Fruit fly (Drosophila melanogaster) whole organism, embryonic: ENCODE data around the gene CG13031.

Experiments
- Ada2b ChIP-seq: fragments of 200-800 bp; sonication (Bioruptor generic); IDR thresholded peaks from 2 replicates; pipeline ENCODE4 v1.3.6; 2022; ENCODE audit warnings: missing biosample characterization, missing genetic modification characterization
- Awh ChIP-seq: fragments of 200-800 bp; sonication (Bioruptor generic); IDR thresholded peaks from 2 replicates; pipeline ENCODE4, ENCODE4 v1.3.6; 2022; ENCODE audit warnings: missing biosample characterization, missing genetic modification characterization
- BtbVII ChIP-seq: fragments of 200-800 bp; sonication (Bioruptor generic); optimal IDR thresholded peaks from 3 replicates; lab custom pipeline; 2017; ENCODE audit warnings: missing biosample characterization, mild to moderate bottlenecking, missing genetic modification characterization
- CG10959 ChIP-seq: fragments of 200-800 bp; sonication (Bioruptor generic); IDR thresholded peaks from 2 replicates; pipeline ENCODE4 v1.3.6; 2022; ENCODE audit warnings: missing biosample characterization, missing genetic modification characterization
- CG11696 ChIP-seq: fragments of 200-800 bp; sonication (Bioruptor generic); IDR thresholded peaks from 2 replicates; pipeline ENCODE4 v1.3.6; 2022; ENCODE audit warnings: missing biosample characterization, missing genetic modification characterization
- CG12769 ChIP-seq: fragments of 200-800 bp; sonication (Bioruptor generic); optimal IDR thresholded peaks from 2 replicates; lab custom pipeline; 2019; ENCODE audit warnings: missing biosample characterization, mild to moderate bottlenecking, missing genetic modification characterization, moderate library complexity
- CG14050 ChIP-seq: fragments of 200-800 bp; sonication (Bioruptor generic); IDR thresholded peaks from 3 replicates; pipeline ENCODE4 v1.3.6; 2022; ENCODE audit warnings: missing biosample characterization, missing genetic modification characterization
- CG1832 ChIP-seq: fragments of 200-800 bp; sonication (Bioruptor generic); optimal IDR thresholded peaks from 2 replicates; lab custom pipeline; 2017; ENCODE audit warnings: missing biosample characterization, mild to moderate bottlenecking, missing genetic modification characterization, inconsistent platforms
- CG32532 ChIP-seq: fragments of 200-800 bp; sonication (Bioruptor generic); IDR thresholded peaks from 2 replicates; pipeline ENCODE4 v1.3.6; 2022; ENCODE audit warnings: missing biosample characterization, missing genetic modification characterization
- CG4360 ChIP-seq: fragments of 200-800 bp; sonication (Bioruptor generic); IDR thresholded peaks from 2 replicates; pipeline ENCODE4 v1.3.6; 2022; ENCODE audit warnings: missing biosample characterization, missing genetic modification characterization
- CG4424 ChIP-seq: fragments of 200-800 bp; sonication (Bioruptor generic); optimal IDR thresholded peaks from 3 replicates; lab custom pipeline; 2016; ENCODE audit warnings: missing biosample characterization, missing genetic modification characterization
- CG6254 ChIP-seq: fragments of 200-800 bp; sonication (Bioruptor generic); optimal IDR thresholded peaks from 3 replicates; lab custom pipeline; 2017; ENCODE audit warnings: mild to moderate bottlenecking, missing biosample characterization, missing genetic modification reagents, missing genetic modification characterization
- CG8281 ChIP-seq: fragments of 200-800 bp; sonication (Bioruptor generic); optimal IDR thresholded peaks from 2 replicates; lab custom pipeline; 2018; ENCODE audit warnings: missing biosample characterization, mild to moderate bottlenecking, missing genetic modification characterization, moderate library complexity
- CG8388 ChIP-seq: fragments of 200-800 bp; sonication (Bioruptor generic); optimal IDR thresholded peaks from 2 replicates; lab custom pipeline; 2019; ENCODE audit warnings: missing biosample characterization, mild to moderate bottlenecking, missing genetic modification characterization, moderate library complexity
- CG8478 ChIP-seq: fragments of >200 bp; optimal IDR thresholded peaks from 2 replicates; lab custom pipeline; 2018
- CG9437 ChIP-seq: fragments of 200-800 bp; sonication (Bioruptor generic); optimal IDR thresholded peaks from 2 replicates; lab custom pipeline; 2018; ENCODE audit warnings: missing biosample characterization, mild to moderate bottlenecking, missing genetic modification characterization
- CG9932 ChIP-seq: fragments of 200-800 bp; sonication (Bioruptor generic); IDR thresholded peaks from 2 replicates; pipeline ENCODE4 v1.3.6; 2022; ENCODE audit warnings: missing biosample characterization, missing genetic modification characterization
- Chrac-16 ChIP-seq: fragments of 200-800 bp; sonication (Bioruptor generic); optimal IDR thresholded peaks from 3 replicates; lab custom pipeline; 2016; ENCODE audit warnings: missing biosample characterization, missing genetic modification characterization
- Dad ChIP-seq: fragments of 200-800 bp; sonication (Bioruptor generic); optimal IDR thresholded peaks from 3 replicates; lab custom pipeline; 2016; ENCODE audit warnings: missing biosample characterization, missing genetic modification characterization
- Dip2 ChIP-seq: fragments of 200-800 bp; sonication (Bioruptor generic); IDR thresholded peaks from 2 replicates; pipeline ENCODE4 v1.3.6; 2022; ENCODE audit warnings: missing biosample characterization, missing genetic modification characterization
- Doc3 ChIP-seq: fragments of 200-800 bp; sonication (Bioruptor generic); IDR thresholded peaks from 3 replicates; pipeline ENCODE4 v1.3.6; 2022; ENCODE audit warnings: missing biosample characterization, missing genetic modification characterization; ENCODE audit not compliant: partially characterized antibody
- Gsc ChIP-seq: fragments of 200-800 bp; sonication (Bioruptor generic); IDR thresholded peaks from 2 replicates; pipeline ENCODE4 v1.3.6; 2022; ENCODE audit warnings: missing biosample characterization, missing genetic modification characterization
- Gug ChIP-seq: fragments of 200-800 bp; sonication (Bioruptor generic); IDR thresholded peaks from 4 replicates; pipeline ENCODE4 v1.3.6; 2022; ENCODE audit warnings: missing biosample characterization, missing genetic modification characterization
- HLHmδ ChIP-seq: fragments of 200-800 bp; sonication (Bioruptor generic); optimal IDR thresholded peaks from 2 replicates; lab custom pipeline; 2018; ENCODE audit warnings: missing biosample characterization, mild to moderate bottlenecking, missing genetic modification characterization, moderate library complexity
- Lim3 ChIP-seq: fragments of 200-800 bp; sonication (Bioruptor generic); IDR thresholded peaks from 2 replicates; pipeline ENCODE4 v1.3.6; 2022; ENCODE audit warnings: missing biosample characterization, missing genetic modification characterization
- Myb ChIP-seq: fragments of 200-800 bp; sonication (Bioruptor generic); optimal IDR thresholded peaks from 2 replicates; lab custom pipeline; 2016; ENCODE audit warnings: missing biosample characterization, missing genetic modification characterization
- Rfx ChIP-seq: fragments of 200-800 bp; sonication (Bioruptor generic); IDR thresholded peaks from 2 replicates; pipeline ENCODE4 v1.3.6; 2022; ENCODE audit warnings: missing biosample characterization, missing genetic modification characterization
- Side ChIP-seq: fragments of 200-800 bp; sonication (Bioruptor generic); optimal IDR thresholded peaks from 2 replicates; lab custom pipeline; 2016; ENCODE audit warnings: missing biosample characterization, missing genetic modification characterization
- Xrp1 ChIP-seq: fragments of 200-800 bp; sonication (Bioruptor generic); IDR thresholded peaks from 2 replicates; pipeline ENCODE4 v1.3.6; 2022; ENCODE audit warnings: missing biosample characterization, missing genetic modification characterization
- ara ChIP-seq: fragments of 200-800 bp; sonication (Bioruptor generic); IDR thresholded peaks from 2 replicates; pipeline ENCODE4 v1.3.6; 2022; ENCODE audit warnings: missing biosample characterization, missing genetic modification characterization
- az2 ChIP-seq: fragments of 200-800 bp; sonication (Bioruptor generic); optimal IDR thresholded peaks from 3 replicates; lab custom pipeline; 2016; ENCODE audit warnings: missing biosample characterization, missing genetic modification characterization
- chinmo ChIP-seq: fragments of 200-800 bp; sonication (Bioruptor generic); IDR thresholded peaks from 4 replicates; pipeline ENCODE4 v1.3.6; 2022; ENCODE audit warnings: missing biosample characterization, missing genetic modification characterization; ENCODE audit not compliant: partially characterized antibody
- cwo ChIP-seq: fragments of 200-800 bp; sonication (Bioruptor generic); optimal IDR thresholded peaks from 3 replicates; lab custom pipeline; 2017; ENCODE audit warnings: missing biosample characterization, missing genetic modification characterization, mild to moderate bottlenecking, moderate library complexity, missing genetic modification reagents
- dati ChIP-seq: fragments of 200-800 bp; sonication (Bioruptor generic); IDR thresholded peaks from 2 replicates; pipeline ENCODE4 v1.3.6; 2022; ENCODE audit warnings: missing biosample characterization, missing genetic modification characterization
- dysf ChIP-seq: fragments of 200-800 bp; sonication (Bioruptor generic); IDR thresholded peaks from 3 replicates; pipeline ENCODE4 v1.3.6; 2022; ENCODE audit warnings: missing biosample characterization, missing genetic modification characterization
- en ChIP-seq: fragments of 200-800 bp; sonication (Bioruptor generic); optimal IDR thresholded peaks from 2 replicates; lab custom pipeline; 2016; ENCODE audit warnings: missing biosample characterization, missing genetic modification characterization
- eve ChIP-seq, 2 experiments: fragments of >200 bp; optimal IDR thresholded peaks; 2 replicates each; lab custom pipeline; 2017; ENCODE audit warnings: missing biosample characterization in 2 of 2, missing genetic modification characterization in 2 of 2
- fru ChIP-seq: fragments of >200 bp; optimal IDR thresholded peaks from 2 replicates; lab custom pipeline; 2017
- fu2 ChIP-seq: fragments of 200-800 bp; sonication (Bioruptor generic); optimal IDR thresholded peaks from 2 replicates; lab custom pipeline; 2016; ENCODE audit warnings: missing biosample characterization, missing genetic modification characterization
- gem ChIP-seq: fragments of 200-800 bp; sonication (Bioruptor generic); optimal IDR thresholded peaks from 2 replicates; lab custom pipeline; 2019; ENCODE audit warnings: missing biosample characterization, mild to moderate bottlenecking, missing genetic modification characterization, moderate library complexity
- hkb ChIP-seq, 2 experiments: fragments of 200-800 bp in 1 of 2; fragments of >200 bp in 1 of 2; sonication (Bioruptor generic) in 1 of 2; IDR thresholded peaks in 1 of 2; optimal IDR thresholded peaks in 1 of 2; 2 replicates each; pipeline versions ENCODE4 v1.3.6 to Lab custom; 2017 to 2022; ENCODE audit warnings: missing biosample characterization in 1 of 2, missing genetic modification characterization in 1 of 2
- jing ChIP-seq: fragments of 200-800 bp; sonication (Bioruptor generic); optimal IDR thresholded peaks from 2 replicates; lab custom pipeline; 2018; ENCODE audit warnings: missing biosample characterization, mild to moderate bottlenecking, missing genetic modification characterization
- jumu ChIP-seq: fragments of 200-800 bp; sonication (Bioruptor generic); optimal IDR thresholded peaks from 3 replicates; lab custom pipeline; 2016; ENCODE audit warnings: missing biosample characterization, missing genetic modification characterization
- lilli ChIP-seq: fragments of 200-800 bp; sonication (Bioruptor generic); optimal IDR thresholded peaks from 3 replicates; lab custom pipeline; 2016; ENCODE audit warnings: missing biosample characterization, missing genetic modification characterization
- nerfin-1 ChIP-seq: fragments of 200-800 bp; sonication (Bioruptor generic); optimal IDR thresholded peaks from 3 replicates; lab custom pipeline; 2019; ENCODE audit warnings: missing biosample characterization, mild to moderate bottlenecking, missing genetic modification characterization, moderate library complexity
- salm ChIP-seq: fragments of 200-800 bp; sonication (Bioruptor generic); optimal IDR thresholded peaks from 2 replicates; lab custom pipeline; 2018; ENCODE audit warnings: missing biosample characterization, mild to moderate bottlenecking, missing genetic modification characterization
- scrt ChIP-seq: fragments of 200-800 bp; sonication (Bioruptor generic); optimal IDR thresholded peaks from 2 replicates; lab custom pipeline; 2018; ENCODE audit warnings: missing biosample characterization, mild to moderate bottlenecking, missing genetic modification characterization, moderate library complexity
- sd ChIP-seq: fragments of 200-800 bp; sonication (Bioruptor generic); optimal IDR thresholded peaks from 3 replicates; lab custom pipeline; 2018; ENCODE audit warnings: missing biosample characterization, mild to moderate bottlenecking, missing genetic modification characterization, moderate library complexity
- sens-2 ChIP-seq: fragments of 200-800 bp; sonication (Bioruptor generic); IDR thresholded peaks from 2 replicates; pipeline ENCODE4 v1.3.6; 2022; ENCODE audit warnings: missing biosample characterization, missing genetic modification characterization
- stwl ChIP-seq: fragments of 200-800 bp; sonication (Bioruptor generic); optimal IDR thresholded peaks from 3 replicates; lab custom pipeline; 2018; ENCODE audit warnings: missing biosample characterization, mild to moderate bottlenecking, missing genetic modification characterization, moderate library complexity
- sug ChIP-seq: fragments of 200-800 bp; optimal IDR thresholded peaks from 2 replicates; lab custom pipeline; 2019; ENCODE audit warnings: missing biosample characterization, mild to moderate bottlenecking, missing genetic modification characterization, moderate library complexity
- trh ChIP-seq: fragments of 200-800 bp; sonication (Bioruptor generic); optimal IDR thresholded peaks from 2 replicates; lab custom pipeline; 2016; ENCODE audit warnings: missing biosample characterization, missing genetic modification characterization

The CG13031 gene

DNA sequence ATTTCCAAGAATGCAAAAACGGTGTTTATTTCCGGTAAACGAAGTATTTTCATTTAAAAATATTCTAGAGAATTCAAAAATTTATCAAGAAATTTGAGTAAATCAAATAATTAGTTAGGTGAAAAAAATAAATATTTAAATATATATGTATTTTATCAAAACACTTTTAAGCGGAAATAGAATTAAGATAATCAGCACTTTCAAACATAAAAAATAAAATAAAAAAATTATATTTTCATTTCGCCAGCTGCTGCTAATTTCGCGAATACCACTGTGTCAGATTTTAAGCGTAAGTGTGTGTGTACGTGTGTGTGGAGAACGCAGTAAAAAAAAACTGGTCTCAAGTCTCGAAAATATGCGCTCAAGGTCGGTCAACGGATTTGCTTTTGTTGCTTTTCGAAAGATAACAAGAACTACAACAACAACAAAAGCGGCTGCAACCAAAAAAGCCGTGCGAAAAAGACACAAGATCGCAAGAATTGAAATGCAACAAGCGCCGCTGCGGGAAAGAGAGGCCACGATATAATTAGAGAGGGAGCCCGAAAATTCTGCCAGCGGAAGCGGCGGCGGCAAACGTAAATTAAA lies 14.9 kb upstream of the CG13031 start (continued):
- TF ChIP-seq trh (GFP tag; lab: Kevin White, UChicago) (no peak), CG4360 (peak; percentile 50; the same call in 1 of the 2 replicates), hkb (optimal IDR thresholded peaks at IDR 0.05; lab: Kevin White, UChicago) (no peak), hkb (GFP tag; IDR thresholded peaks at IDR 0.05; lab: Robert Waterston, UW) (peak; percentile 23; the same call in 1 of the 2 replicates), CG9437 (GFP tag; lab: Kevin White, UChicago) (no peak), fu2 (GFP tag; lab: Kevin White, UChicago) (no peak), CG8388 (GFP tag; lab: Kevin White, UChicago) (no peak), Ada2b (no peak), sug (no peak), CG8281 (tag; lab: Kevin White, UChicago) (no peak), CG8478 (lab: Kevin White, UChicago) (no peak), Dip2 (GFP tag; lab: Robert Waterston, UW) (no peak), fru (no peak), en (no peak), eve (GFP tag; optimal IDR thresholded peaks at IDR 0.05; lab: Kevin White, UChicago) (no peak), Doc3 (GFP tag; lab: Robert Waterston, UW) (0 out of 3 replicates have a peak, but pooled peaks have one; percentile 11), Chrac-16 (GFP tag; lab: Kevin White, UChicago) (no peak), Lim3 (no peak), ara (GFP tag; lab: Robert Waterston, UW) (no peak), scrt (no peak), jumu (GFP tag; lab: Kevin White, UChicago) (no peak), Dad (no peak), nerfin-1 (tag; lab: Kevin White, UChicago) (no peak), Awh (GFP tag; lab: Robert Waterston, UW) (no peak), CG4424 (GFP tag; lab: Kevin White, UChicago) (no peak), Gsc (GFP tag; lab: Robert Waterston, UW) (no peak), CG14050 (no peak), Side (GFP tag; lab: Kevin White, UChicago) (no peak), CG10959 (GFP tag; lab: Robert Waterston, UW) (no peak), cwo (GFP tag; lab: Kevin White, UChicago) (no peak), sens-2 (GFP tag; lab: Robert Waterston, UW) (no peak), sd (tag; lab: Kevin White, UChicago) (peak; percentile 22), gem (peak; percentile 7), CG6254 (GFP tag; lab: Kevin White, UChicago) (no peak), Xrp1 (GFP tag; lab: Robert Waterston, UW) (no peak), chinmo (GFP tag; lab: Robert Waterston, UW) (peak; percentile 87), dysf (GFP tag; lab: Robert Waterston, UW) (no peak), CG32532 (GFP tag; lab: Robert Waterston, UW) (peak; percentile 42), az2 (GFP tag; lab: Kevin White, UChicago) (no peak), dati (GFP tag; lab: Robert Waterston, UW) (no peak), CG12769 (tag; lab: Kevin White, UChicago) (no peak), jing (GFP tag; lab: Kevin White, UChicago) (no peak), BtbVII (GFP tag; lab: Kevin White, UChicago) (no peak), lilli (GFP tag; lab: Kevin White, UChicago) (no peak), salm (tag; lab: Kevin White, UChicago) (no peak), Rfx (peak; percentile 49), Myb (GFP tag; lab: Kevin White, UChicago) (no peak), CG11696 (GFP tag; lab: Robert Waterston, UW) (peak; percentile 85), CG9932 (GFP tag; lab: Robert Waterston, UW) (peak; percentile 29; the same call in 1 of the 2 replicates), CG1832 (GFP tag; lab: Kevin White, UChicago) (peak; percentile 36), Gug (GFP tag; lab: Robert Waterston, UW) (no peak), stwl (tag; lab: Kevin White, UChicago) (no peak), HLHmδ (GFP tag; lab: Kevin White, UChicago) (no peak)
